Fruit fly (Drosophila melanogaster): ENCODE data around the gene D.

- TF ChIP-seq tj (GFP tag; optimal IDR thresholded peaks at IDR 0.05) = no peak
- no peak for TF ChIP-seq CG1620 (GFP tag; optimal IDR thresholded peaks at IDR 0.05)
These were observed 45.5 kb downstream of the D start for dm6 chr3L:14132848-14133392.

Data from whole organism, adult.